Worm (Caenorhabditis elegans) whole organism, midembryonic: ENCODE measurements around the gene T03F6.4.

Experiments used
- T22C8.4 ChIP-seq: fragments of 200-800 bp; sonication (Bioruptor generic); IDR thresholded peaks from 2 replicates; pipeline ENCODE4 v1.3.6; 2022; ENCODE audit warnings: missing genetic modification characterization, missing compliant biosample characterization
- cog-1 ChIP-seq: sonication (generic microtip); optimal IDR thresholded peaks from 2 replicates; lab custom pipeline; 2016; ENCODE audit warnings: missing genetic modification characterization, missing compliant biosample characterization
- klf-2 ChIP-seq: fragments of 200-800 bp; sonication (Bioruptor generic); conservative IDR thresholded peaks from 2 replicates; pipeline ENCODE4 v1.3.6; 2022; ENCODE audit warnings: missing genetic modification reagents, missing genetic modification characterization, missing compliant biosample characterization
- med-1 ChIP-seq: sonication (generic microtip); optimal IDR thresholded peaks from 2 replicates; lab custom pipeline; 2017; ENCODE audit warnings: missing genetic modification characterization, mild to moderate bottlenecking, missing compliant biosample characterization, antibody characterized with exemption, missing genetic modification reagents; ENCODE audit not compliant: insufficient read depth
- ref-1 ChIP-seq: fragments of 200-800 bp; sonication (Bioruptor generic); conservative IDR thresholded peaks from 2 replicates; pipeline ENCODE4 v1.3.6; 2022; ENCODE audit warnings: missing genetic modification reagents, missing genetic modification characterization, missing compliant biosample characterization
- tab-1 ChIP-seq: fragments of 200-800 bp; sonication (Bioruptor generic); IDR thresholded peaks from 2 replicates; pipeline ENCODE4 v1.3.6; 2022; ENCODE audit warnings: missing genetic modification characterization, missing compliant biosample characterization
- ztf-23 ChIP-seq: fragments of 200-800 bp; sonication (Bioruptor generic); IDR thresholded peaks from 2 replicates; pipeline ENCODE4 v1.3.6; 2022; ENCODE audit warnings: missing genetic modification reagents, missing genetic modification characterization, missing compliant biosample characterization
- ztf-29 ChIP-seq: fragments of 200-800 bp; sonication (Bioruptor generic); IDR thresholded peaks from 2 replicates; pipeline ENCODE4 v1.3.6; 2022; ENCODE audit warnings: missing genetic modification reagents, missing genetic modification characterization, missing compliant biosample characterization

- no peak for TF ChIP-seq ztf-23 (GFP tag; lab: Robert Waterston, UW)
- TF ChIP-seq ztf-29 (GFP tag; lab: Robert Waterston, UW), result no peak
- no peak for TF ChIP-seq tab-1 (GFP tag; lab: Robert Waterston, UW)
- TF ChIP-seq med-1 (GFP tag; lab: Kevin White, UChicago), result no peak
- no peak for TF ChIP-seq ref-1 (GFP tag; lab: Robert Waterston, UW)
- no peak for TF ChIP-seq klf-2 (GFP tag; lab: Robert Waterston, UW)
- TF ChIP-seq cog-1 (tag; lab: Kevin White, UChicago), result no peak
- no peak for TF ChIP-seq T22C8.4 (GFP tag; lab: Robert Waterston, UW)
Observed at ce11 chrIII:13381684-13382083, 4.3 kb upstream of the T03F6.4 start.
